Fruit fly (Drosophila melanogaster): ENCODE data around the gene CG32448.

DNA sequence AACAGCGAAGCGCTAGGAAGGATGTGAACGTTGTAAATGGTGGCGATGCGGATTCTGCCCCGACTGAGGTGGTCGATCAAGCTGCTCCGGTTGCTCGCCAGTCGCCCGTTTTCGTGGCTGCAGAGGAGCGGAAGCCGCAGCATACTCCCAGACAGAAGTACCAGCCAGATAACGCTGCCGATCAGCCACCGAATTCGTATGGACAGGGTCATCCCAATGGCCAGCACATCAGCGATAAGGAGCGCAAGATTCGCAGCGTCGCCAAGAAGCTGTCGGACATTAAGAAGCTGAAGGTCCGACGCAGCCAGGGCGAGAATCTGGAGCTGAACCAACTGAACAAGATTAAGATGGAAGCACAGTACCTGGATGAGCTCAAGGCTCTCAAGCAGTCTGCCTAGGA is 1.1 kb downstream of the CG32448 start:
- TF ChIP-seq CG7101 (tag; optimal IDR thresholded peaks at IDR 0.05): no peak
- TF ChIP-seq CG1620 (GFP tag; optimal IDR thresholded peaks at IDR 0.05): no peak
- no peak for TF ChIP-seq CG12768 (GFP tag; optimal IDR thresholded peaks at IDR 0.05)
- TF ChIP-seq Hr96 (GFP tag; optimal IDR thresholded peaks at IDR 0.05): no peak
- TF ChIP-seq bab1 (GFP tag; optimal IDR thresholded peaks at IDR 0.05): no peak
